Worm (Caenorhabditis elegans): ENCODE results near the gene cyn-3.

The cyn-3 gene

DNA sequence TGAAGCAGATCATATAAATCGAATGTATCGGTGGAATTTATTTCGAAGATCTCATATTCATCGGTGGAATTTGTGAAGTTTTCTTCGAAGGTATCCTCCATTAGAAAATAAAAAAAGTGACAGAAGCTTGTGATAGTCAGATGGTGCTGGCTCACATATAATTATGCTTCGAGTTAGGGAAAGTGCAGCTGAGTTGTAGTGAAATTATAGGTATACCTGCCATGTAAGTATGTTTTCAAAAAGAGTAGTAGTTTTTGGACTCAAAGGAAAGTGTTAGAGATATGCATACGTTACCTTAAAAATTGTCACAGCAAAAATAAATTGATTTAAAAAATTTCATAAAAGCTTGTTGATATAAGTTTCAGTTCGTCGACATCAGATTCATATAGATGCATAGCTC lies 50.5 kb downstream of the cyn-3 start, which contains the start of gene srw-11:
Gene srw-11, minus strand, starts transcription at position 101 of the 400 bp plus-strand sequence.
- TF ChIP-seq sox-4 (tag; optimal IDR thresholded peaks at IDR 0.05) (no peak), mef-2 (tag; optimal IDR thresholded peaks at IDR 0.05) (no peak), fkh-8 (tag; optimal IDR thresholded peaks at IDR 0.05) (no peak), C04F5.9 (tag; optimal IDR thresholded peaks at IDR 0.05) (no peak), grh-1 (GFP tag; IDR thresholded peaks at IDR 0.05) (no peak), irx-1 (tag; optimal IDR thresholded peaks at IDR 0.05) (no peak), snu-23 (GFP tag; optimal IDR thresholded peaks at IDR 0.05) (no peak), nhr-19 (GFP tag; conservative IDR thresholded peaks at IDR 0.05) (no peak), ceh-90 (tag; optimal IDR thresholded peaks at IDR 0.05) (no peak), nhr-47 (tag; optimal IDR thresholded peaks at IDR 0.05) (no peak), lin-13 (GFP tag; optimal IDR thresholded peaks at IDR 0.05) (no peak), sup-37 (GFP tag; optimal IDR thresholded peaks at IDR 0.05) (no peak), hlh-4 (tag; optimal IDR thresholded peaks at IDR 0.05) (no peak), nhr-11 (tag; optimal IDR thresholded peaks at IDR 0.05) (no peak), unc-98 (GFP tag; IDR thresholded peaks at IDR 0.05) (no peak), lin-15B (tag; optimal IDR thresholded peaks at IDR 0.05) (no peak), rnt-1 (tag; optimal IDR thresholded peaks at IDR 0.05) (no peak)
